Fruit fly (Drosophila melanogaster) whole organism, embryonic: ENCODE data around the gene CG6966.

Experiments
- Abd-B ChIP-seq: fragments of 200-800 bp; sonication (Bioruptor generic); optimal IDR thresholded peaks from 2 replicates; lab custom pipeline; 2018; ENCODE audit warnings: missing biosample characterization, mild to moderate bottlenecking, missing genetic modification characterization, moderate library complexity
- B-H1 ChIP-seq: fragments of 200-800 bp; sonication (Bioruptor generic); IDR thresholded peaks from 3 replicates; pipeline ENCODE4 v1.3.6; 2022; ENCODE audit warnings: missing biosample characterization, missing genetic modification characterization
- BEAF-32 ChIP-seq: fragments of 200-800 bp; sonication (Bioruptor generic); optimal IDR thresholded peaks from 3 replicates; lab custom pipeline; 2017; ENCODE audit warnings: missing biosample characterization, missing genetic modification characterization, mild to moderate bottlenecking, moderate library complexity, missing genetic modification reagents
- BtbVII ChIP-seq: fragments of 200-800 bp; sonication (Bioruptor generic); optimal IDR thresholded peaks from 3 replicates; lab custom pipeline; 2017; ENCODE audit warnings: missing biosample characterization, mild to moderate bottlenecking, missing genetic modification characterization
- CG10366 ChIP-seq: fragments of 200-800 bp; sonication (Bioruptor generic); IDR thresholded peaks from 2 replicates; pipeline ENCODE4 v1.3.6; 2022; ENCODE audit warnings: missing biosample characterization, missing genetic modification characterization
- CG11247 ChIP-seq: fragments of 200-800 bp; sonication (Bioruptor generic); IDR thresholded peaks from 2 replicates; pipeline ENCODE4 v1.3.6; 2022; ENCODE audit warnings: missing biosample characterization, missing genetic modification characterization
- CG11456 ChIP-seq: fragments of 200-800 bp; sonication (Bioruptor generic); IDR thresholded peaks from 3 replicates; pipeline ENCODE4 v1.3.6; 2022; ENCODE audit warnings: missing biosample characterization, missing genetic modification characterization
- CG12155 ChIP-seq: fragments of 200-800 bp; sonication (Bioruptor generic); optimal IDR thresholded peaks from 3 replicates; lab custom pipeline; 2016; ENCODE audit warnings: missing biosample characterization, missing genetic modification characterization
- CG13775 ChIP-seq: fragments of 200-800 bp; sonication (Bioruptor generic); optimal IDR thresholded peaks from 3 replicates; lab custom pipeline; 2017; ENCODE audit warnings: missing biosample characterization, mild to moderate bottlenecking, missing genetic modification characterization
- CG15479 ChIP-seq: fragments of 200-800 bp; sonication (Bioruptor generic); optimal IDR thresholded peaks from 3 replicates; lab custom pipeline; 2019; ENCODE audit warnings: missing biosample characterization, mild to moderate bottlenecking, missing genetic modification characterization, moderate library complexity
- CG17328 ChIP-seq: fragments of 200-800 bp; sonication (Bioruptor generic); IDR thresholded peaks from 2 replicates; pipeline ENCODE4 v1.3.6; 2022; ENCODE audit warnings: missing biosample characterization, missing genetic modification characterization
- CG17385 ChIP-seq: fragments of 200-800 bp; sonication (Bioruptor generic); optimal IDR thresholded peaks from 3 replicates; lab custom pipeline; 2018; ENCODE audit warnings: missing biosample characterization, mild to moderate bottlenecking, missing genetic modification characterization
- CG17802 ChIP-seq: fragments of 200-800 bp; sonication (Bioruptor generic); optimal IDR thresholded peaks from 2 replicates; lab custom pipeline; 2018; ENCODE audit warnings: missing biosample characterization, mild to moderate bottlenecking, missing genetic modification characterization, moderate library complexity
- CG18262 ChIP-seq: fragments of 200-800 bp; optimal IDR thresholded peaks from 3 replicates; lab custom pipeline; 2019; ENCODE audit warnings: missing biosample characterization, mild to moderate bottlenecking, missing genetic modification characterization, moderate library complexity
- CG18764 ChIP-seq: fragments of 200-800 bp; sonication (Bioruptor generic); optimal IDR thresholded peaks from 3 replicates; lab custom pipeline; 2016; ENCODE audit warnings: missing biosample characterization, missing genetic modification characterization
- CG30020 ChIP-seq: fragments of 200-800 bp; optimal IDR thresholded peaks from 2 replicates; lab custom pipeline; 2019; ENCODE audit warnings: missing biosample characterization, mild to moderate bottlenecking, missing genetic modification characterization, moderate library complexity
- CG31388 ChIP-seq: fragments of 200-800 bp; sonication (Bioruptor generic); optimal IDR thresholded peaks from 2 replicates; lab custom pipeline; 2016; ENCODE audit warnings: missing biosample characterization, missing genetic modification characterization
- CG42726 ChIP-seq: fragments of 200-800 bp; sonication (Bioruptor generic); IDR thresholded peaks from 2 replicates; pipeline ENCODE4 v1.3.6; 2022; ENCODE audit warnings: missing biosample characterization, missing genetic modification characterization; ENCODE audit not compliant: partially characterized antibody
- CG4854 ChIP-seq: fragments of 200-800 bp; sonication (Bioruptor generic); optimal IDR thresholded peaks from 2 replicates; lab custom pipeline; 2016; ENCODE audit warnings: missing biosample characterization, missing genetic modification characterization, inconsistent platforms
- CG6689 ChIP-seq: fragments of 200-800 bp; sonication (Bioruptor generic); IDR thresholded peaks from 2 replicates; pipeline ENCODE4 v1.3.6; 2022; ENCODE audit warnings: missing biosample characterization, missing genetic modification characterization
- CG8924 ChIP-seq: fragments of 200-800 bp; optimal IDR thresholded peaks from 3 replicates; lab custom pipeline; 2019; ENCODE audit warnings: missing biosample characterization, mild to moderate bottlenecking, missing genetic modification characterization, moderate library complexity
- CG9609 ChIP-seq: fragments of 200-800 bp; sonication (Bioruptor generic); optimal IDR thresholded peaks from 3 replicates; lab custom pipeline; 2016; ENCODE audit warnings: missing biosample characterization, missing genetic modification characterization
- Doc2 ChIP-seq: fragments of 200-800 bp; sonication (Bioruptor generic); IDR thresholded peaks from 2 replicates; pipeline ENCODE4 v1.3.6; 2022; ENCODE audit warnings: missing biosample characterization, missing genetic modification characterization
- Dref ChIP-seq: fragments of 200-800 bp; sonication (Bioruptor generic); IDR thresholded peaks from 2 replicates; pipeline ENCODE4 v1.3.6; 2022; ENCODE audit warnings: missing biosample characterization, missing genetic modification characterization
- Hand ChIP-seq: fragments of 200-800 bp; sonication (Bioruptor generic); optimal IDR thresholded peaks from 2 replicates; lab custom pipeline; 2017; ENCODE audit warnings: mild to moderate bottlenecking, missing biosample characterization, missing genetic modification reagents, missing genetic modification characterization
- Ssrp ChIP-seq: fragments of 200-800 bp; sonication (Bioruptor generic); optimal IDR thresholded peaks from 2 replicates; lab custom pipeline; 2018; ENCODE audit warnings: missing biosample characterization, mild to moderate bottlenecking, missing genetic modification characterization, moderate library complexity
- Stat92E ChIP-seq, 3 experiments: fragments of >200 bp in 2 of 3; fragments of 200-800 bp in 1 of 3; sonication (Bioruptor generic) in 1 of 3; optimal IDR thresholded peaks; 2 replicates each; lab custom pipeline; 2017 to 2019; ENCODE audit warnings: missing biosample characterization in 3 of 3, missing genetic modification characterization in 3 of 3, mild to moderate bottlenecking in 1 of 3, moderate library complexity in 1 of 3
- Trl ChIP-seq, 3 experiments: fragments of >200 bp in 2 of 3; fragments of 200-800 bp in 1 of 3; sonication (Bioruptor generic) in 1 of 3; optimal IDR thresholded peaks; 2 replicates in 1 of 3; 3 replicates in 2 of 3; lab custom pipeline; 2016 to 2017; ENCODE audit warnings: missing biosample characterization in 1 of 3, missing genetic modification characterization in 1 of 3
- bcd ChIP-seq: fragments of 200-800 bp; sonication (Bioruptor generic); optimal IDR thresholded peaks from 2 replicates; lab custom pipeline; 2017; ENCODE audit warnings: missing biosample characterization, mild to moderate bottlenecking, missing genetic modification characterization
- bowl ChIP-seq: fragments of 200-800 bp; sonication (Bioruptor generic); IDR thresholded peaks from 2 replicates; pipeline ENCODE4 v1.3.6; 2022; ENCODE audit warnings: missing biosample characterization, missing genetic modification characterization
- br ChIP-seq: fragments of >200 bp; optimal IDR thresholded peaks from 2 replicates; lab custom pipeline; 2017
- chinmo ChIP-seq: fragments of 200-800 bp; sonication (Bioruptor generic); IDR thresholded peaks from 4 replicates; pipeline ENCODE4 v1.3.6; 2022; ENCODE audit warnings: missing biosample characterization, missing genetic modification characterization; ENCODE audit not compliant: partially characterized antibody
- chm ChIP-seq: fragments of 200-800 bp; sonication (Bioruptor generic); IDR thresholded peaks from 2 replicates; pipeline ENCODE4 v1.3.6; 2022; ENCODE audit warnings: missing biosample characterization, missing genetic modification characterization
- crp ChIP-seq, 2 experiments: fragments of 200-800 bp; sonication (Bioruptor generic); optimal IDR thresholded peaks; 2 replicates in 1 of 2; 3 replicates in 1 of 2; lab custom pipeline; 2017; ENCODE audit warnings: missing biosample characterization in 2 of 2, missing genetic modification characterization in 2 of 2, mild to moderate bottlenecking in 1 of 2, moderate library complexity in 1 of 2
- dm ChIP-seq: fragments of 200-800 bp; sonication (Bioruptor generic); optimal IDR thresholded peaks from 3 replicates; lab custom pipeline; 2016; ENCODE audit warnings: missing biosample characterization, missing genetic modification characterization
- gt ChIP-seq: fragments of 200-800 bp; sonication (Bioruptor generic); IDR thresholded peaks from 2 replicates; pipeline ENCODE4 v1.3.6; 2022; ENCODE audit warnings: missing biosample characterization, missing genetic modification characterization
- h ChIP-seq: fragments of >200 bp; optimal IDR thresholded peaks from 2 replicates; lab custom pipeline; 2017
- hb ChIP-seq: fragments of 200-800 bp; sonication (Bioruptor generic); IDR thresholded peaks from 3 replicates; pipeline ENCODE4 v1.3.6; 2022; ENCODE audit warnings: missing biosample characterization, missing genetic modification characterization; ENCODE audit not compliant: partially characterized antibody
- lilli ChIP-seq: fragments of 200-800 bp; sonication (Bioruptor generic); optimal IDR thresholded peaks from 3 replicates; lab custom pipeline; 2016; ENCODE audit warnings: missing biosample characterization, missing genetic modification characterization
- lola ChIP-seq, 3 experiments: fragments of >200 bp in 2 of 3; fragments of 200-800 bp in 1 of 3; sonication (Bioruptor generic) in 1 of 3; optimal IDR thresholded peaks; 2 replicates each; lab custom pipeline; 2017 to 2019; ENCODE audit warnings: missing biosample characterization in 3 of 3, missing genetic modification characterization in 3 of 3, mild to moderate bottlenecking in 1 of 3, moderate library complexity in 1 of 3
- luna ChIP-seq: fragments of 200-800 bp; sonication (Bioruptor generic); optimal IDR thresholded peaks from 2 replicates; lab custom pipeline; 2016; ENCODE audit warnings: missing biosample characterization, missing genetic modification characterization
- p53 ChIP-seq: fragments of 200-800 bp; sonication (Bioruptor generic); optimal IDR thresholded peaks from 2 replicates; lab custom pipeline; 2016; ENCODE audit warnings: missing biosample characterization, missing genetic modification characterization
- pnt ChIP-seq: fragments of 200-800 bp; sonication (Bioruptor generic); optimal IDR thresholded peaks from 3 replicates; lab custom pipeline; 2016; ENCODE audit warnings: missing biosample characterization, missing genetic modification characterization
- pum ChIP-seq: fragments of 200-800 bp; sonication (Bioruptor generic); optimal IDR thresholded peaks from 2 replicates; lab custom pipeline; 2016; ENCODE audit warnings: missing biosample characterization, missing genetic modification characterization
- scrt ChIP-seq: fragments of 200-800 bp; sonication (Bioruptor generic); optimal IDR thresholded peaks from 2 replicates; lab custom pipeline; 2018; ENCODE audit warnings: missing biosample characterization, mild to moderate bottlenecking, missing genetic modification characterization, moderate library complexity
- tap ChIP-seq: fragments of 200-800 bp; optimal IDR thresholded peaks from 3 replicates; lab custom pipeline; 2019; ENCODE audit warnings: missing biosample characterization, mild to moderate bottlenecking, missing genetic modification characterization, moderate library complexity
- vvl ChIP-seq: fragments of 200-800 bp; sonication (Bioruptor generic); IDR thresholded peaks from 2 replicates; pipeline ENCODE4 v1.3.6; 2022; ENCODE audit warnings: missing biosample characterization, missing genetic modification characterization
- wdn ChIP-seq: fragments of 200-800 bp; sonication (Bioruptor generic); IDR thresholded peaks from 2 replicates; pipeline ENCODE4 v1.3.6; 2022; ENCODE audit warnings: missing biosample characterization, missing genetic modification characterization
- wor ChIP-seq: fragments of 200-800 bp; sonication (Bioruptor generic); IDR thresholded peaks from 2 replicates; pipeline ENCODE4 v1.3.6; 2022; ENCODE audit warnings: missing biosample characterization, missing genetic modification characterization

The CG6966 gene

DNA sequence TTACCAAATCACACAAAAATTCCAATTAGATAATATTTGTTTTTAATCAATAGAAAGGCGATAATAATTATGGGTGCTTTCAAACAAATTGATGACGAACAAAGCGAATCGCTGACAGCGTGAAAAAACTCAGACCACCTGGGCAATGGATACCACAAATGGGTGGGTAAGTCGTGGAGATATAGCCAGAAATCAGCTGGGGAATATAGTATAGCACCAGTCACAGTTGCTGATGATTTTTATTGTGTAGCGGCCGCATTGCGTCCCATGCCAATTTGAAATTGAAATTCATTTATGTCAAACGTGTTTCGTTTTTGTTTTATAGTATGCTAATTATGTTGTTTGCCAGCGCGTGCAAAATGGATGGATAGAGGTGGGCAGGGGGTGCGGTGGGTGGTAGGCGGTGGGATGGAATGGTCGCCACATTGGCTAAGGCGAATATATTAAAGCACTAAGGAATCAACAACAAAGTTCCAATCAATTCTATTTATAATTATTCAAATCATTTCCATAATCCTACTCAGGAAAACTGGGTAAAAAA is 11.7 kb downstream of the CG6966 start (continued):
- TF ChIP-seq Ssrp (tag; lab: Kevin White, UChicago) = no peak
- peak; percentile 87 for TF ChIP-seq vvl (GFP tag; lab: Robert Waterston, UW)
- TF ChIP-seq CG8924 (tag; lab: Kevin White, UChicago) = no peak
- no peak for TF ChIP-seq CG9609 (GFP tag; lab: Kevin White, UChicago)
- TF ChIP-seq lilli = no peak

DNA sequence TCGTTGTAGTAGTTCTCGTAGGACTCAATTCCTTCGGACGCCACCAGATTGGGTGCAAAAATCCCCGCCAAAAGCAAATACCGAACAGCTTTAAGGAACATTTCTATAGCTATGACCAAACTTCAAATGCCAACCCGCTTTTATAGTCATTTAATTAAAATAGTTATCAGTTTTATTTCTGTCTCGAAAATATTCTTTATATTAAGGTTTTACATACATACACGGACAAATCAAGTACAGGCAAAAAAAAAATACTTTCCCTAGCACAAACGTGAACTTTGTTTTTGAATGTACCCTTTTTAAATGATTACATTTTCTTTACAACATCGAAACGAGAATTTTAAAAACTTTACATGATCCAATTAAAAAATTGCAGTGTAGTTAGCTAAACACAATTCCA is 16.2 kb downstream of the CG6966 start, which contains the start of gene CG6974:
Gene CG6974, minus strand, starts transcription at position 101 of the 400 bp plus-strand sequence.
- no peak for TF ChIP-seq CG15479 (GFP tag; lab: Kevin White, UChicago)
- TF ChIP-seq hb (GFP tag; lab: Robert Waterston, UW) = no peak
- no peak for TF ChIP-seq CG6689 (GFP tag; lab: Robert Waterston, UW)
- TF ChIP-seq CG10366 = no peak
- TF ChIP-seq CG17802 = no peak
- TF ChIP-seq CG31388 (GFP tag; lab: Kevin White, UChicago) = no peak
- no peak for TF ChIP-seq wdn
- no peak for TF ChIP-seq crp (GFP tag; optimal IDR thresholded peaks at IDR 0.05; lab: Kevin White, UChicago)
- TF ChIP-seq lola (GFP tag; optimal IDR thresholded peaks at IDR 0.05; lab: Kevin White, UChicago) = no peak
- no peak for TF ChIP-seq Hand (GFP tag; lab: Kevin White, UChicago)
- TF ChIP-seq Trl (optimal IDR thresholded peaks at IDR 0.05; lab: Kevin White, UChicago) = no peak
- no peak for TF ChIP-seq Trl (GFP tag; optimal IDR thresholded peaks at IDR 0.05; lab: Kevin White, UChicago)
- TF ChIP-seq Stat92E (GFP tag; optimal IDR thresholded peaks at IDR 0.05; lab: Kevin White, UChicago) = no peak
- no peak for TF ChIP-seq bcd (GFP tag; lab: Kevin White, UChicago)
- no peak for TF ChIP-seq CG17385
- no peak for TF ChIP-seq bowl (GFP tag; lab: Robert Waterston, UW)
- no peak for TF ChIP-seq CG13775 (GFP tag; lab: Kevin White, UChicago)
- no peak for TF ChIP-seq CG18262
- TF ChIP-seq B-H1 (GFP tag; lab: Robert Waterston, UW) = no peak

DNA sequence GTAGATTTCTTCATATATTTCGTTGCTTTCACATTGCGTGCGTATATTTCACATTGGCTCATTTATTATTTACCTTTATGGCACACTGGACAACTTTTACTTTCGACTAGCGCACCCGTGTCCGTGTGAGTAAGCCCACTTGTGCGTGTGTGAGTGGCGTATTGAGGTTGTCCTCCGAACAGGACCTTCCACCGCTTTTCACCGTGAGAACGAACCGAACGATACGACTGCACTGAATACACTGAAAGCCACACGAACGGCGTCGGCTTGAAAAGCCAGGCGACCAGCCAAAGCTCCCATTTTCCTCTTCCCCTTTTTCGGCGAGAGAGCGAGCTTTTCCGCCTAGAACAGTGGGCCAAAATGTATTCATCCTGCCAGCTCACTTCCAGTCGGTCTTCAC is 18.5 kb downstream of the CG6966 start, which contains the start of gene dpr9:
Gene dpr9, minus strand, starts transcription at position 244 of the 400 bp plus-strand sequence.
- TF ChIP-seq CG18764 (GFP tag; lab: Kevin White, UChicago) (no peak), CG12155 (no peak), tap (tag; lab: Kevin White, UChicago) (no peak), h (lab: Kevin White, UChicago) (no peak), Abd-B (GFP tag; lab: Kevin White, UChicago) (no peak), scrt (GFP tag; lab: Kevin White, UChicago) (peak; percentile 18), pum (GFP tag; lab: Kevin White, UChicago) (no peak), BEAF-32 (GFP tag; lab: Kevin White, UChicago) (no peak), CG11247 (0 out of 2 replicates have a peak, but pooled peaks have one; percentile 18), gt (GFP tag; lab: Robert Waterston, UW) (no peak), CG31388 (GFP tag; lab: Kevin White, UChicago) (no peak), Doc2 (GFP tag; lab: Robert Waterston, UW) (no peak), BtbVII (GFP tag; lab: Kevin White, UChicago) (no peak), p53 (no peak), CG17328 (GFP tag; lab: Robert Waterston, UW) (no peak), CG30020 (tag; lab: Kevin White, UChicago) (no peak), CG4854 (no peak), wor (no peak), chm (GFP tag; lab: Robert Waterston, UW) (peak; percentile 52; the same call in 1 of the 2 replicates), Dref (GFP tag; lab: Robert Waterston, UW) (no peak), luna (GFP tag; lab: Kevin White, UChicago) (no peak), CG11456 (GFP tag; lab: Robert Waterston, UW) (no peak), dm (GFP tag; lab: Kevin White, UChicago) (no peak), br (no peak), CG42726 (GFP tag; lab: Robert Waterston, UW) (no peak), chinmo (GFP tag; lab: Robert Waterston, UW) (0 out of 4 replicates have a peak, but pooled peaks have one; percentile 54), pnt (GFP tag; lab: Kevin White, UChicago) (no peak)
